Fruit fly (Drosophila melanogaster): ENCODE measurements around the gene CG18428.

dm6 chr3R:24112320-24113069 lies 3.4 kb downstream of the CG18428 start, which contains the start of gene CG13605:
- TF ChIP-seq CG33017 (tag; optimal IDR thresholded peaks at IDR 0.05) (peak; percentile 73), Hr96 (GFP tag; optimal IDR thresholded peaks at IDR 0.05) (peak; percentile 27), ovo (GFP tag; optimal IDR thresholded peaks at IDR 0.05) (no peak), pad (GFP tag; optimal IDR thresholded peaks at IDR 0.05) (peak; percentile 62), bab1 (GFP tag; optimal IDR thresholded peaks at IDR 0.05) (peak; percentile 84), tj (GFP tag; optimal IDR thresholded peaks at IDR 0.05) (peak; percentile 78), CG11617 (GFP tag; optimal IDR thresholded peaks at IDR 0.05) (peak; percentile 73), Clk (GFP tag; optimal IDR thresholded peaks at IDR 0.05) (peak; percentile 44), kay (GFP tag; ENCODE audit: borderline replicate concordance) (no peak), CG5204 (GFP tag; optimal IDR thresholded peaks at IDR 0.05) (peak; percentile 64), toe (GFP tag; optimal IDR thresholded peaks at IDR 0.05) (peak; percentile 71), CG7045 (GFP tag; optimal IDR thresholded peaks at IDR 0.05) (peak; percentile 59)
